Fruit fly (Drosophila melanogaster) whole organism, prepupa: ENCODE measurements around the gene CG45413.

Experiments
- Blimp-1 ChIP-seq: fragments of 200-800 bp; sonication (Bioruptor generic); optimal IDR thresholded peaks from 3 replicates; lab custom pipeline; 2017; ENCODE audit warnings: missing biosample characterization, missing genetic modification characterization, mild to moderate bottlenecking, moderate library complexity, missing genetic modification reagents
- CG11294 ChIP-seq: fragments of 200-800 bp; sonication (Bioruptor generic); IDR thresholded peaks from 2 replicates; pipeline ENCODE4 v1.3.6; 2022; ENCODE audit warnings: missing biosample characterization, missing genetic modification characterization
- CG7368 ChIP-seq: fragments of 200-800 bp; sonication (Bioruptor generic); optimal IDR thresholded peaks from 3 replicates; lab custom pipeline; 2016; ENCODE audit warnings: missing biosample characterization, missing genetic modification characterization
- Sox102F ChIP-seq: fragments of 200-800 bp; sonication (Bioruptor generic); optimal IDR thresholded peaks from 2 replicates; lab custom pipeline; 2016; ENCODE audit warnings: missing biosample characterization, mild to moderate bottlenecking, missing genetic modification characterization
- achi ChIP-seq: fragments of 200-800 bp; sonication (Bioruptor generic); optimal IDR thresholded peaks from 3 replicates; lab custom pipeline; 2016; ENCODE audit warnings: missing biosample characterization, missing genetic modification characterization
- salr ChIP-seq, 2 experiments: fragments of 200-800 bp; sonication (Bioruptor generic); optimal IDR thresholded peaks; 3 replicates each; lab custom pipeline; 2016 to 2018; ENCODE audit warnings: missing biosample characterization in 2 of 2, missing genetic modification characterization in 2 of 2, mild to moderate bottlenecking in 1 of 2

DNA sequence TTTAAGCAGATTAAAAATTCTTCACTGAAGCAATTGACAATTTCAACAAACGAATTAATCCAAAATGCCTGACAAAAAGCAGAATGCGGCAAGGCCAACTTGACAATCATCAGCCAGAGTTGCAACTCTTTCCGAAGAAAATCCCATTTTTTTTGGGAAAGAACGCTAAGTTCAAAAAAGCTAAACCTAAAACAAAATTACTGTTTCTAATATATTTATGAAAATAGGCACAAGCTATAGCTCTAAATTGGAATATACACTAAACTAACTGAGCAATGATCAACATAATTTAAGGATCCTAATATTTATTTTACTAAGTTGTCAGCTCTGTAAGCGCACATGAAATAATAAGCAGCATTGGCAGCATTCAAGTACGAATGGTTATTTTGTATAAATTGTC, 40.6 kb upstream of the CG45413 start, which contains the start of gene CG10063:
- TF ChIP-seq CG11294 (GFP tag; lab: Robert Waterston, UW) (no peak), CG7368 (GFP tag; lab: Kevin White, UChicago) (no peak), Blimp-1 (GFP tag; lab: Kevin White, UChicago) (no peak), Sox102F (GFP tag; lab: Kevin White, UChicago) (no peak), achi (no peak), salr (GFP tag; optimal IDR thresholded peaks at IDR 0.05; lab: Kevin White, UChicago) (no peak)
